Worm (Caenorhabditis elegans): ENCODE data around the gene C31H1.5.

- TF ChIP-seq nhr-12 (tag; optimal IDR thresholded peaks at IDR 0.05) (no peak), aly-2 (tag; optimal IDR thresholded peaks at IDR 0.05) (no peak), lin-39 (tag; optimal IDR thresholded peaks at IDR 0.05) (no peak)
Observed at ce11 chrIV:5755922-5756321, 40.7 kb downstream of the C31H1.5 start.
